Fruit fly (Drosophila melanogaster) whole organism, embryonic: ENCODE data around the gene CG14695.
A peak's percentile ranks its signal among the peaks of the same experiment; 100 is the strongest.

Experiments used
- ATbp ChIP-seq: fragments of 200-800 bp; sonication (Bioruptor generic); optimal IDR thresholded peaks from 2 replicates; lab custom pipeline; 2017; ENCODE audit warnings: missing biosample characterization, mild to moderate bottlenecking, missing genetic modification characterization, missing genetic modification reagents
- Abd-B ChIP-seq: fragments of 200-800 bp; sonication (Bioruptor generic); optimal IDR thresholded peaks from 2 replicates; lab custom pipeline; 2018; ENCODE audit warnings: missing biosample characterization, mild to moderate bottlenecking, missing genetic modification characterization, moderate library complexity
- Atf-2 ChIP-seq: fragments of 200-800 bp; sonication (Bioruptor generic); optimal IDR thresholded peaks from 2 replicates; lab custom pipeline; 2016; ENCODE audit warnings: missing biosample characterization, missing genetic modification characterization
- Atf6 ChIP-seq: fragments of 200-800 bp; sonication (Bioruptor generic); IDR thresholded peaks from 2 replicates; pipeline ENCODE4 v1.3.6; 2022; ENCODE audit warnings: missing biosample characterization, missing genetic modification characterization
- B-H2 ChIP-seq: fragments of 200-800 bp; sonication (Bioruptor generic); optimal IDR thresholded peaks from 2 replicates; lab custom pipeline; 2018; ENCODE audit warnings: missing biosample characterization, mild to moderate bottlenecking, missing genetic modification characterization
- CG1024 ChIP-seq: fragments of 200-800 bp; sonication (Bioruptor generic); IDR thresholded peaks from 2 replicates; pipeline ENCODE4 v1.3.6; 2022; ENCODE audit warnings: missing biosample characterization, missing genetic modification characterization
- CG10462 ChIP-seq: fragments of 200-800 bp; sonication (Bioruptor generic); optimal IDR thresholded peaks from 2 replicates; lab custom pipeline; 2016; ENCODE audit warnings: missing biosample characterization, missing genetic modification characterization
- CG11247 ChIP-seq: fragments of 200-800 bp; sonication (Bioruptor generic); IDR thresholded peaks from 2 replicates; pipeline ENCODE4 v1.3.6; 2022; ENCODE audit warnings: missing biosample characterization, missing genetic modification characterization
- CG12391 ChIP-seq: fragments of 200-800 bp; sonication (Bioruptor generic); optimal IDR thresholded peaks from 3 replicates; lab custom pipeline; 2018; ENCODE audit warnings: missing biosample characterization, mild to moderate bottlenecking, missing genetic modification characterization, moderate library complexity
- CG13123 ChIP-seq: fragments of 200-800 bp; sonication (Bioruptor generic); optimal IDR thresholded peaks from 2 replicates; lab custom pipeline; 2016; ENCODE audit warnings: missing biosample characterization, missing genetic modification characterization
- CG13624 ChIP-seq: fragments of 200-800 bp; sonication (Bioruptor generic); optimal IDR thresholded peaks from 2 replicates; lab custom pipeline; 2016; ENCODE audit warnings: missing biosample characterization, missing genetic modification characterization
- CG14710 ChIP-seq: fragments of 200-800 bp; sonication (Bioruptor generic); optimal IDR thresholded peaks from 3 replicates; lab custom pipeline; 2019; ENCODE audit warnings: missing biosample characterization, mild to moderate bottlenecking, missing genetic modification characterization, moderate library complexity
- CG15011 ChIP-seq: fragments of 200-800 bp; sonication (Bioruptor generic); optimal IDR thresholded peaks from 3 replicates; lab custom pipeline; 2018; ENCODE audit warnings: missing biosample characterization, mild to moderate bottlenecking, missing genetic modification characterization
- CG15601 ChIP-seq: fragments of 200-800 bp; sonication (Bioruptor generic); optimal IDR thresholded peaks from 3 replicates; lab custom pipeline; 2019; ENCODE audit warnings: missing biosample characterization, mild to moderate bottlenecking, missing genetic modification characterization, moderate library complexity
- CG1647 ChIP-seq: fragments of 200-800 bp; sonication (Bioruptor generic); optimal IDR thresholded peaks from 3 replicates; lab custom pipeline; 2016; ENCODE audit warnings: missing biosample characterization, missing genetic modification characterization
- CG16815 ChIP-seq: fragments of 200-800 bp; sonication (Bioruptor generic); optimal IDR thresholded peaks from 3 replicates; lab custom pipeline; 2017; ENCODE audit warnings: missing biosample characterization, mild to moderate bottlenecking, missing genetic modification characterization
- CG18011 ChIP-seq: fragments of 200-800 bp; sonication (Bioruptor generic); optimal IDR thresholded peaks from 2 replicates; lab custom pipeline; 2017; ENCODE audit warnings: missing biosample characterization, missing genetic modification characterization, mild to moderate bottlenecking, moderate library complexity, missing genotype
- CG2120 ChIP-seq: fragments of 200-800 bp; sonication (Bioruptor generic); optimal IDR thresholded peaks from 3 replicates; lab custom pipeline; 2016; ENCODE audit warnings: missing biosample characterization, missing genetic modification characterization
- CG31441 ChIP-seq: fragments of 200-800 bp; sonication (Bioruptor generic); IDR thresholded peaks from 2 replicates; pipeline ENCODE4 v1.3.6; 2022; ENCODE audit warnings: missing biosample characterization, missing genetic modification characterization
- CG42726 ChIP-seq: fragments of 200-800 bp; sonication (Bioruptor generic); IDR thresholded peaks from 2 replicates; pipeline ENCODE4 v1.3.6; 2022; ENCODE audit warnings: missing biosample characterization, missing genetic modification characterization; ENCODE audit not compliant: partially characterized antibody
- CG4854 ChIP-seq: fragments of 200-800 bp; sonication (Bioruptor generic); optimal IDR thresholded peaks from 2 replicates; lab custom pipeline; 2016; ENCODE audit warnings: missing biosample characterization, missing genetic modification characterization, inconsistent platforms
- CG6765 ChIP-seq: fragments of 200-800 bp; sonication (Bioruptor generic); optimal IDR thresholded peaks from 3 replicates; lab custom pipeline; 2017; ENCODE audit warnings: missing biosample characterization, mild to moderate bottlenecking, missing genetic modification characterization
- CG6854 ChIP-seq: fragments of 200-800 bp; sonication (Bioruptor generic); optimal IDR thresholded peaks from 3 replicates; lab custom pipeline; 2017; ENCODE audit warnings: missing biosample characterization, mild to moderate bottlenecking, missing genetic modification characterization
- CG7786 ChIP-seq: fragments of 200-800 bp; sonication (Bioruptor generic); optimal IDR thresholded peaks from 2 replicates; lab custom pipeline; 2016; ENCODE audit warnings: missing biosample characterization, missing genetic modification characterization
- CG7928 ChIP-seq: fragments of 200-800 bp; sonication (Bioruptor generic); optimal IDR thresholded peaks from 2 replicates; lab custom pipeline; 2017; ENCODE audit warnings: missing biosample characterization, mild to moderate bottlenecking, missing genetic modification characterization
- CG8290 ChIP-seq, 3 experiments: fragments of 200-800 bp; sonication (Bioruptor generic); optimal IDR thresholded peaks; 2 replicates each; lab custom pipeline; 2016 to 2019; ENCODE audit warnings: missing biosample characterization in 3 of 3, missing genetic modification characterization in 3 of 3, mild to moderate bottlenecking in 2 of 3, moderate library complexity in 1 of 3
- CoRest ChIP-seq: fragments of 200-800 bp; sonication (Bioruptor generic); optimal IDR thresholded peaks from 3 replicates; lab custom pipeline; 2018; ENCODE audit warnings: missing biosample characterization, mild to moderate bottlenecking, missing genetic modification characterization, moderate library complexity
- Dip2 ChIP-seq: fragments of 200-800 bp; sonication (Bioruptor generic); IDR thresholded peaks from 2 replicates; pipeline ENCODE4 v1.3.6; 2022; ENCODE audit warnings: missing biosample characterization, missing genetic modification characterization
- Dp ChIP-seq: fragments of 200-800 bp; sonication (Bioruptor generic); optimal IDR thresholded peaks from 2 replicates; lab custom pipeline; 2018; ENCODE audit warnings: missing biosample characterization, mild to moderate bottlenecking, missing genetic modification characterization, moderate library complexity
- HLH4C ChIP-seq: fragments of 200-800 bp; sonication (Bioruptor generic); IDR thresholded peaks from 3 replicates; pipeline ENCODE4 v1.3.6; 2022; ENCODE audit warnings: missing biosample characterization, missing genetic modification characterization; ENCODE audit not compliant: partially characterized antibody
- Lhr ChIP-seq: fragments of 200-800 bp; sonication (Bioruptor generic); optimal IDR thresholded peaks from 3 replicates; lab custom pipeline; 2017; ENCODE audit warnings: mild to moderate bottlenecking, missing biosample characterization, missing genetic modification reagents, missing genetic modification characterization
- Rfx ChIP-seq: fragments of 200-800 bp; sonication (Bioruptor generic); IDR thresholded peaks from 2 replicates; pipeline ENCODE4 v1.3.6; 2022; ENCODE audit warnings: missing biosample characterization, missing genetic modification characterization
- Six4 ChIP-seq: fragments of 200-800 bp; sonication (Bioruptor generic); optimal IDR thresholded peaks from 2 replicates; lab custom pipeline; 2016; ENCODE audit warnings: missing biosample characterization, missing genetic modification characterization
- Taf1 ChIP-seq: fragments of 200-800 bp; sonication (Bioruptor generic); IDR thresholded peaks from 2 replicates; pipeline ENCODE4 v1.3.6; 2022; ENCODE audit warnings: missing biosample characterization, missing genetic modification characterization
- ara ChIP-seq: fragments of 200-800 bp; sonication (Bioruptor generic); IDR thresholded peaks from 2 replicates; pipeline ENCODE4 v1.3.6; 2022; ENCODE audit warnings: missing biosample characterization, missing genetic modification characterization
- az2 ChIP-seq: fragments of 200-800 bp; sonication (Bioruptor generic); optimal IDR thresholded peaks from 3 replicates; lab custom pipeline; 2016; ENCODE audit warnings: missing biosample characterization, missing genetic modification characterization
- bab2 ChIP-seq: fragments of 200-800 bp; sonication (Bioruptor generic); optimal IDR thresholded peaks from 2 replicates; lab custom pipeline; 2016; ENCODE audit warnings: missing biosample characterization, missing genetic modification characterization
- exex ChIP-seq: fragments of 200-800 bp; sonication (Bioruptor generic); optimal IDR thresholded peaks from 4 replicates; lab custom pipeline; 2018; ENCODE audit warnings: missing biosample characterization, mild to moderate bottlenecking, missing genetic modification characterization, moderate library complexity
- hb ChIP-seq: fragments of 200-800 bp; sonication (Bioruptor generic); IDR thresholded peaks from 3 replicates; pipeline ENCODE4 v1.3.6; 2022; ENCODE audit warnings: missing biosample characterization, missing genetic modification characterization; ENCODE audit not compliant: partially characterized antibody
- hbn ChIP-seq: fragments of 200-800 bp; sonication (Bioruptor generic); IDR thresholded peaks from 2 replicates; pipeline ENCODE4 v1.3.6; 2022; ENCODE audit warnings: missing biosample characterization, missing genetic modification characterization; ENCODE audit not compliant: partially characterized antibody
- inv ChIP-seq: fragments of 200-800 bp; sonication (Bioruptor generic); IDR thresholded peaks from 2 replicates; pipeline ENCODE4 v1.3.6; 2022; ENCODE audit warnings: missing biosample characterization, missing genetic modification characterization; ENCODE audit not compliant: partially characterized antibody
- jigr1 ChIP-seq: fragments of 200-800 bp; sonication (Bioruptor generic); IDR thresholded peaks from 3 replicates; pipeline ENCODE4 v1.3.6; 2022; ENCODE audit warnings: missing biosample characterization, missing genetic modification characterization
- lbe ChIP-seq: fragments of 200-800 bp; sonication (Bioruptor generic); optimal IDR thresholded peaks from 2 replicates; lab custom pipeline; 2016; ENCODE audit warnings: missing biosample characterization, mild to moderate bottlenecking, missing genetic modification characterization
- lilli ChIP-seq: fragments of 200-800 bp; sonication (Bioruptor generic); optimal IDR thresholded peaks from 3 replicates; lab custom pipeline; 2016; ENCODE audit warnings: missing biosample characterization, missing genetic modification characterization
- mld ChIP-seq: fragments of 200-800 bp; sonication (Bioruptor generic); IDR thresholded peaks from 3 replicates; pipeline ENCODE4 v1.3.6; 2022; ENCODE audit warnings: missing biosample characterization, missing genetic modification characterization; ENCODE audit not compliant: partially characterized antibody
- nerfin-2 ChIP-seq: fragments of 200-800 bp; sonication (Bioruptor generic); IDR thresholded peaks from 2 replicates; pipeline ENCODE4 v1.3.6; 2022; ENCODE audit warnings: missing biosample characterization, missing genetic modification characterization; ENCODE audit not compliant: partially characterized antibody
- sc ChIP-seq, 3 experiments: fragments of >200 bp in 2 of 3; fragments of 200-800 bp in 1 of 3; sonication (Bioruptor generic) in 1 of 3; optimal IDR thresholded peaks; 2 replicates in 2 of 3; 3 replicates in 1 of 3; lab custom pipeline; 2017; ENCODE audit warnings: mild to moderate bottlenecking in 1 of 3, missing biosample characterization in 1 of 3, missing genetic modification characterization in 1 of 3, missing genetic modification reagents in 1 of 3
- wor ChIP-seq: fragments of 200-800 bp; sonication (Bioruptor generic); IDR thresholded peaks from 2 replicates; pipeline ENCODE4 v1.3.6; 2022; ENCODE audit warnings: missing biosample characterization, missing genetic modification characterization
- zfh2 ChIP-seq: fragments of 200-800 bp; sonication (Bioruptor generic); optimal IDR thresholded peaks from 2 replicates; lab custom pipeline; 2016; ENCODE audit warnings: missing biosample characterization, missing genetic modification characterization

Gene CG14695

dm6 chr3R:10893327-10893726, 14.2 kb upstream of the CG14695 start, which contains the start of gene CG6621 (continued):
- TF ChIP-seq Six4 (GFP tag; lab: Kevin White, UChicago) = no peak
- no peak for TF ChIP-seq Taf1 (GFP tag; lab: Robert Waterston, UW)
- no peak for TF ChIP-seq CG6765 (GFP tag; lab: Kevin White, UChicago)
- no peak for TF ChIP-seq CG18011
- TF ChIP-seq Dp (GFP tag; lab: Kevin White, UChicago) = peak; percentile 73
- 0 out of 2 replicates have a peak, but pooled peaks have one; percentile 33 for TF ChIP-seq hbn
- TF ChIP-seq wor (GFP tag; lab: Robert Waterston, UW) = no peak
- no peak for TF ChIP-seq Rfx (GFP tag; lab: Robert Waterston, UW)
- TF ChIP-seq CG13123 (GFP tag; lab: Kevin White, UChicago) = no peak
- TF ChIP-seq CG7786 (GFP tag; lab: Kevin White, UChicago) = no peak
- no peak for TF ChIP-seq CG11247 (GFP tag; lab: Robert Waterston, UW)
- no peak for TF ChIP-seq ATbp (GFP tag; lab: Kevin White, UChicago)
- TF ChIP-seq bab2 (GFP tag; lab: Kevin White, UChicago) = no peak
- TF ChIP-seq CG8290 (GFP tag; optimal IDR thresholded peaks at IDR 0.05; lab: Kevin White, UChicago) = peak; percentile 24
- TF ChIP-seq CG8290 (tag; optimal IDR thresholded peaks at IDR 0.05; lab: Kevin White, UChicago) = peak in 1 of 2 experiments; percentile 62
- TF ChIP-seq B-H2 (GFP tag; lab: Kevin White, UChicago) = no peak
- TF ChIP-seq CG1024 (GFP tag; lab: Robert Waterston, UW) = no peak
- TF ChIP-seq CG12391 = peak; percentile 31
- TF ChIP-seq CG4854 (GFP tag; lab: Kevin White, UChicago) = no peak
- TF ChIP-seq Dip2 (GFP tag; lab: Robert Waterston, UW) = no peak
- no peak for TF ChIP-seq sc (optimal IDR thresholded peaks at IDR 0.05; lab: Kevin White, UChicago)
- TF ChIP-seq sc (GFP tag; optimal IDR thresholded peaks at IDR 0.05; lab: Kevin White, UChicago) = no peak
- TF ChIP-seq CG2120 (GFP tag; lab: Kevin White, UChicago) = peak; percentile 61
- TF ChIP-seq ara = no peak
- TF ChIP-seq CG6854 = no peak
- peak; percentile 96 for TF ChIP-seq Lhr (GFP tag; lab: Kevin White, UChicago)
- TF ChIP-seq CG14710 (tag; lab: Kevin White, UChicago) = peak; percentile 73
- TF ChIP-seq CG31441 = no peak
- TF ChIP-seq CG15011 = no peak
- no peak for TF ChIP-seq mld (GFP tag; lab: Robert Waterston, UW)
- TF ChIP-seq CG10462 (GFP tag; lab: Kevin White, UChicago) = no peak
- TF ChIP-seq lbe = no peak
- TF ChIP-seq nerfin-2 (GFP tag; lab: Robert Waterston, UW) = peak; percentile 35; the same call in 1 of the 2 replicates
- TF ChIP-seq CoRest = peak; percentile 58
- peak; percentile 3 for TF ChIP-seq lilli (GFP tag; lab: Kevin White, UChicago)
- no peak for TF ChIP-seq CG15601 (tag; lab: Kevin White, UChicago)
- TF ChIP-seq HLH4C (GFP tag; lab: Robert Waterston, UW) = 0 out of 3 replicates have a peak, but pooled peaks have one; percentile 36
- peak; percentile 46; the same call in 1 of the 3 replicates for TF ChIP-seq hb (GFP tag; lab: Robert Waterston, UW)
- no peak for TF ChIP-seq CG13624 (GFP tag; lab: Kevin White, UChicago)
- no peak for TF ChIP-seq az2
- no peak; the same call in 2 of the 3 replicates for TF ChIP-seq jigr1
- TF ChIP-seq inv (GFP tag; lab: Robert Waterston, UW) = peak; percentile 51; the same call in 1 of the 2 replicates
- peak; percentile 31 for TF ChIP-seq CG7928
- TF ChIP-seq Abd-B (GFP tag; lab: Kevin White, UChicago) = peak; percentile 38
- no peak for TF ChIP-seq Atf6 (GFP tag; lab: Robert Waterston, UW)
- no peak for TF ChIP-seq CG1647 (GFP tag; lab: Kevin White, UChicago)
- peak; percentile 26 for TF ChIP-seq zfh2 (GFP tag; lab: Kevin White, UChicago)
- TF ChIP-seq CG42726 (GFP tag; lab: Robert Waterston, UW) = 0 out of 2 replicates have a peak, but pooled peaks have one; percentile 50
- TF ChIP-seq CG16815 (GFP tag; lab: Kevin White, UChicago) = no peak
- TF ChIP-seq exex (tag; lab: Kevin White, UChicago) = no peak
- TF ChIP-seq Atf-2 (GFP tag; lab: Kevin White, UChicago) = no peak
